Worm (Caenorhabditis elegans) whole organism, young adult: ENCODE measurements around the gene gst-24.

Experiments
- C06A6.2 ChIP-seq: fragments of 200-800 bp; sonication (Bioruptor generic); conservative IDR thresholded peaks from 2 replicates; pipeline ENCODE4 v1.3.6; 2022; ENCODE audit warnings: missing genetic modification characterization, missing compliant biosample characterization
- F57C9.4 ChIP-seq: sonication (generic microtip); optimal IDR thresholded peaks from 2 replicates; lab custom pipeline; 2017; ENCODE audit warnings: mild to moderate bottlenecking, missing genetic modification characterization, missing compliant biosample characterization
- K11D2.4 ChIP-seq: fragments of 200-800 bp; sonication (Bioruptor generic); IDR thresholded peaks from 2 replicates; pipeline ENCODE4 v1.3.6; 2022; ENCODE audit warnings: missing genetic modification reagents, missing genetic modification characterization, missing compliant biosample characterization
- Y53G8AR.9 ChIP-seq: fragments of 200-800 bp; sonication (Bioruptor generic); conservative IDR thresholded peaks from 2 replicates; pipeline ENCODE4 v1.3.6; 2022; ENCODE audit warnings: missing genetic modification reagents, missing genetic modification characterization, missing compliant biosample characterization
- akir-1 ChIP-seq: fragments of 200-800 bp; sonication (Bioruptor generic); optimal IDR thresholded peaks from 2 replicates; lab custom pipeline; 2018; ENCODE audit warnings: mild to moderate bottlenecking, missing genetic modification characterization, moderate library complexity, missing compliant biosample characterization
- ccch-3 ChIP-seq: fragments of 200-800 bp; sonication (Bioruptor generic); optimal IDR thresholded peaks from 2 replicates; lab custom pipeline; 2018; ENCODE audit warnings: mild to moderate bottlenecking, missing genetic modification characterization, missing compliant biosample characterization
- egrh-3 ChIP-seq: fragments of 200-800 bp; sonication (Bioruptor generic); IDR thresholded peaks from 2 replicates; pipeline ENCODE4 v1.3.6; 2022; ENCODE audit warnings: missing genetic modification reagents, missing genetic modification characterization, missing compliant biosample characterization
- ekl-4 ChIP-seq: fragments of 200-800 bp; sonication (Bioruptor generic); IDR thresholded peaks from 2 replicates; pipeline ENCODE4 v1.3.6; 2022; ENCODE audit warnings: missing genetic modification reagents, missing genetic modification characterization, missing compliant biosample characterization
- lag-1 ChIP-seq: fragments of 200-800 bp; sonication (Bioruptor generic); IDR thresholded peaks from 2 replicates; pipeline ENCODE4 v1.3.6; 2022; ENCODE audit warnings: missing genetic modification reagents, missing genetic modification characterization, missing compliant biosample characterization
- snpc-1.3 ChIP-seq: sonication (generic microtip); optimal IDR thresholded peaks from 2 replicates; lab custom pipeline; 2017; ENCODE audit warnings: missing genetic modification characterization, mild to moderate bottlenecking, missing compliant biosample characterization, antibody characterized with exemption, moderate library complexity, missing genotype, missing genetic modification reagents; ENCODE audit not compliant: insufficient read depth
- ztf-18 ChIP-seq: sonication (generic microtip); optimal IDR thresholded peaks from 2 replicates; lab custom pipeline; 2016; ENCODE audit warnings: missing genotype, mild to moderate bottlenecking, missing genetic modification characterization, missing compliant biosample characterization

DNA sequence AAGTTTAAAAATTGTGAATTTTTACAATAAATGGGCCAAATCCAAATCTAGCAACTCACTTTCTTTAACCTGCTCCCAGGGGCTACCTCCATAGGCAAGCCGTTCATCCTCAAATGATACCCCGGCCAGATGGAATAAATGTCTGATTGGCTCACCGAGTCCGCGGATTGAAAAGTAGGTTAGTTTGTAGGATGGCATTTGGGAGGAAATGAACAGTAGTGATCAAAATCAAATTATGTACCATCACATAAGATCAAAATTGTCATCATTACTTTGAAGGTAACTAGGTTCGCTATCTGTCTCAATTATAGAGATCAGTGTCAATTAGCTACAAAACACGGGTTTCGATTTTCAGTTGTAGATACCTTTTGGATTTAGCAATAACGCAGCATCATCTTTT lies 19.5 kb upstream of the gst-24 start, which contains the start of the genes gst-17 and gst-18:
- TF ChIP-seq K11D2.4 (GFP tag; lab: Robert Waterston, UW) (no peak), lag-1 (GFP tag; lab: Robert Waterston, UW) (no peak), snpc-1.3 (tag; lab: Kevin White, UChicago) (no peak), ztf-18 (tag; lab: Kevin White, UChicago) (no peak), C06A6.2 (GFP tag; lab: Robert Waterston, UW) (no peak), egrh-3 (GFP tag; lab: Robert Waterston, UW) (no peak), akir-1 (GFP tag; lab: Kevin White, UChicago) (no peak), ekl-4 (GFP tag; lab: Robert Waterston, UW) (no peak), F57C9.4 (tag; lab: Kevin White, UChicago) (no peak), ccch-3 (GFP tag; lab: Kevin White, UChicago) (no peak), Y53G8AR.9 (GFP tag; lab: Robert Waterston, UW) (no peak)
